Fruit fly (Drosophila melanogaster) whole organism, prepupa: ENCODE measurements around the gene Gclm.

Experiments used
- CG11294 ChIP-seq: fragments of 200-800 bp; sonication (Bioruptor generic); IDR thresholded peaks from 2 replicates; pipeline ENCODE4 v1.3.6; 2022; ENCODE audit warnings: missing biosample characterization, missing genetic modification characterization
- CG15336 ChIP-seq: fragments of 200-800 bp; sonication (Bioruptor generic); IDR thresholded peaks from 2 replicates; pipeline ENCODE4 v1.3.6; 2022; ENCODE audit warnings: missing biosample characterization, missing genetic modification characterization
- CG16779 ChIP-seq: fragments of 200-800 bp; sonication (Bioruptor generic); optimal IDR thresholded peaks from 3 replicates; lab custom pipeline; 2017; ENCODE audit warnings: missing biosample characterization, mild to moderate bottlenecking, missing genetic modification characterization
- CG3032 ChIP-seq: fragments of 200-800 bp; optimal IDR thresholded peaks from 2 replicates; lab custom pipeline; 2019; ENCODE audit warnings: missing biosample characterization, mild to moderate bottlenecking, missing genetic modification characterization, moderate library complexity
- CG31627 ChIP-seq: fragments of 200-800 bp; sonication (Bioruptor generic); optimal IDR thresholded peaks from 3 replicates; lab custom pipeline; 2016; ENCODE audit warnings: missing biosample characterization, missing genetic modification characterization
- CG34406 ChIP-seq: fragments of 200-800 bp; sonication (Bioruptor generic); optimal IDR thresholded peaks from 3 replicates; lab custom pipeline; 2016; ENCODE audit warnings: missing biosample characterization, missing genetic modification characterization
- CG6163 ChIP-seq: fragments of 200-800 bp; sonication (Bioruptor generic); IDR thresholded peaks from 3 replicates; pipeline ENCODE4 v1.3.6; 2022; ENCODE audit warnings: missing biosample characterization, missing genetic modification characterization
- CG6276 ChIP-seq: fragments of 200-800 bp; sonication (Bioruptor generic); optimal IDR thresholded peaks from 2 replicates; lab custom pipeline; 2017; ENCODE audit warnings: missing biosample characterization, mild to moderate bottlenecking, missing genetic modification characterization
- CG6792 ChIP-seq: fragments of 200-800 bp; sonication (Bioruptor generic); optimal IDR thresholded peaks from 3 replicates; lab custom pipeline; 2016; ENCODE audit warnings: missing biosample characterization, missing genetic modification characterization
- CG6854 ChIP-seq: fragments of 200-800 bp; sonication (Bioruptor generic); optimal IDR thresholded peaks from 2 replicates; lab custom pipeline; 2017; ENCODE audit warnings: missing biosample characterization, mild to moderate bottlenecking, missing genetic modification characterization
- CG8119 ChIP-seq: fragments of 200-800 bp; sonication (Bioruptor generic); IDR thresholded peaks from 3 replicates; pipeline ENCODE4 v1.3.6; 2022; ENCODE audit warnings: missing biosample characterization, missing genetic modification characterization
- CG8319 ChIP-seq: fragments of 200-800 bp; sonication (Bioruptor generic); optimal IDR thresholded peaks from 3 replicates; lab custom pipeline; 2016; ENCODE audit warnings: missing biosample characterization, missing genetic modification characterization
- CG8632 ChIP-seq: fragments of 200-800 bp; sonication (Bioruptor generic); optimal IDR thresholded peaks from 3 replicates; lab custom pipeline; 2016; ENCODE audit warnings: missing biosample characterization, missing genetic modification characterization
- Eip78C ChIP-seq: fragments of 200-800 bp; sonication (Bioruptor generic); peaks from one replicate; lab custom pipeline; 2016; ENCODE audit warnings: missing biosample characterization, missing genetic modification characterization
- Eip93F ChIP-seq: fragments of 200-800 bp; sonication (Bioruptor generic); optimal IDR thresholded peaks from 2 replicates; lab custom pipeline; 2016; ENCODE audit warnings: missing biosample characterization, mild to moderate bottlenecking, missing genetic modification characterization
- Gug ChIP-seq: fragments of 200-800 bp; sonication (Bioruptor generic); IDR thresholded peaks from 2 replicates; pipeline ENCODE4 v1.3.6; 2022; ENCODE audit warnings: missing biosample characterization, missing genetic modification characterization
- Hr38 ChIP-seq: sonication (Bioruptor generic); optimal IDR thresholded peaks from 2 replicates; lab custom pipeline; 2016; ENCODE audit warnings: missing biosample characterization, missing genetic modification characterization
- OdsH ChIP-seq: fragments of 200-800 bp; sonication (Bioruptor generic); optimal IDR thresholded peaks from 3 replicates; lab custom pipeline; 2016; ENCODE audit warnings: missing biosample characterization, missing genetic modification characterization
- Sox102F ChIP-seq: fragments of 200-800 bp; sonication (Bioruptor generic); optimal IDR thresholded peaks from 2 replicates; lab custom pipeline; 2016; ENCODE audit warnings: missing biosample characterization, mild to moderate bottlenecking, missing genetic modification characterization
- Sox14 ChIP-seq: fragments of 200-800 bp; sonication (Bioruptor generic); optimal IDR thresholded peaks from 3 replicates; lab custom pipeline; 2016; ENCODE audit warnings: missing biosample characterization, missing genetic modification characterization
- dsx ChIP-seq: fragments of 200-800 bp; optimal IDR thresholded peaks from 3 replicates; lab custom pipeline; 2019; ENCODE audit warnings: missing biosample characterization, mild to moderate bottlenecking, missing genetic modification characterization, moderate library complexity; ENCODE audit not compliant: poor library complexity, severe bottlenecking
- eg ChIP-seq: fragments of 200-800 bp; sonication (Bioruptor generic); IDR thresholded peaks from 3 replicates; pipeline ENCODE4 v1.3.6; 2022; ENCODE audit warnings: missing biosample characterization, missing genetic modification characterization
- esn ChIP-seq: fragments of 200-800 bp; sonication (Bioruptor generic); optimal IDR thresholded peaks from 2 replicates; lab custom pipeline; 2016; ENCODE audit warnings: missing biosample characterization, mild to moderate bottlenecking, missing genetic modification characterization, moderate library complexity
- fkh ChIP-seq: fragments of 200-800 bp; sonication (Bioruptor generic); optimal IDR thresholded peaks from 3 replicates; lab custom pipeline; 2017; ENCODE audit warnings: missing biosample characterization, mild to moderate bottlenecking, missing genetic modification characterization, moderate library complexity
- lz ChIP-seq: fragments of 200-800 bp; sonication (Bioruptor generic); optimal IDR thresholded peaks from 3 replicates; lab custom pipeline; 2016; ENCODE audit warnings: missing biosample characterization, missing genetic modification characterization
- pdm3 ChIP-seq: fragments of 200-800 bp; sonication (Bioruptor generic); optimal IDR thresholded peaks from 3 replicates; lab custom pipeline; 2016; ENCODE audit warnings: missing biosample characterization, missing genetic modification characterization
- salr ChIP-seq, 2 experiments: fragments of 200-800 bp; sonication (Bioruptor generic); optimal IDR thresholded peaks; 3 replicates each; lab custom pipeline; 2016 to 2018; ENCODE audit warnings: missing biosample characterization in 2 of 2, missing genetic modification characterization in 2 of 2, mild to moderate bottlenecking in 1 of 2
- ss ChIP-seq, 2 experiments: fragments of 200-800 bp; sonication (Bioruptor generic); optimal IDR thresholded peaks; 2 replicates in 1 of 2; 3 replicates in 1 of 2; lab custom pipeline; 2017 to 2018; ENCODE audit warnings: mild to moderate bottlenecking in 2 of 2, missing biosample characterization in 2 of 2, missing genetic modification characterization in 2 of 2, moderate library complexity in 1 of 2
- svp ChIP-seq: fragments of 200-800 bp; sonication (Bioruptor generic); peaks from one replicate; lab custom pipeline; 2016; ENCODE audit warnings: missing biosample characterization, missing genetic modification characterization
- vri ChIP-seq: fragments of 200-800 bp; sonication (Bioruptor generic); optimal IDR thresholded peaks from 3 replicates; lab custom pipeline; 2016; ENCODE audit warnings: missing biosample characterization, mild to moderate bottlenecking, missing genetic modification characterization

Gclm gene

dm6 chr3R:22694659-22695058, 8.3 kb upstream of the Gclm start, which contains the start of gene cd:
TSS of gene cd (plus strand) at chr3R:22694959.
- TF ChIP-seq CG6276 (GFP tag; lab: Kevin White, UChicago) (no peak), Hr38 (no peak), pdm3 (GFP tag; lab: Kevin White, UChicago) (no peak)
- TF ChIP-seq, all 60 proteins: peak for 0

DNA sequence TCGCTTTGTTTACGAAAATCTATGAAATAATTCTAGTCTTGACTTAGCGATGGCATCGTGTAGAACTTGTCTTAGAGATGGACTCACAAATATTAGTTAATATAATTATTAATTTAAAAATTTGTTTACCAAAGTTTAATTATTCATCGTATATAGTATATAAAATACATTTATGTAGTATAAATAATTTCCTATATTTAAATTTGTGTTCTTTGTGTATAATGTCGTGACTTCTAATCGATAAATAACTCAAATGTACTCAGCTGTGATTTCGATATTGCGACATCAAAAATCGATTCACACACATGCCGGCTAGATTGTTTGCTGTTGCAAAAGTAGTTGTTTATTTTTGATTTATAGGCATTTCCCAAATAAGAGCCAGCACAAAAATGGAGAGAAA, 4.0 kb upstream of the Gclm start, which contains the start of the genes wfs1 and Nup133:
wfs1 (minus strand) TSS at position 70 of the 400 bp plus-strand sequence.
Nup133 (plus strand) TSS at position 297 of the 400 bp plus-strand sequence.
- TF ChIP-seq CG31627 (GFP tag; lab: Kevin White, UChicago), result peak; percentile 8
- peak; percentile 22; the same call in 1 of the 3 replicates for TF ChIP-seq CG6163
- peak; percentile 65 for TF ChIP-seq esn (GFP tag; lab: Kevin White, UChicago)
- TF ChIP-seq lz, result peak; percentile 52
- peak; percentile 72 for TF ChIP-seq CG34406 (GFP tag; lab: Kevin White, UChicago)
- TF ChIP-seq CG3032 (tag; lab: Kevin White, UChicago), result peak; percentile 81
- no peak for TF ChIP-seq salr (GFP tag; optimal IDR thresholded peaks at IDR 0.05; lab: Kevin White, UChicago)
- TF ChIP-seq CG16779, result no peak
- no peak for TF ChIP-seq OdsH (GFP tag; lab: Kevin White, UChicago)
- peak; percentile 40; the same call in 1 of the 2 replicates for TF ChIP-seq Gug (GFP tag; lab: Robert Waterston, UW)
- peak; percentile 63; the same call in 2 of the 3 replicates for TF ChIP-seq CG8119
- no peak for TF ChIP-seq eg (GFP tag; lab: Robert Waterston, UW)
- peak; percentile 81 for TF ChIP-seq dsx (GFP tag; lab: Kevin White, UChicago)
- TF ChIP-seq Sox102F (GFP tag; lab: Kevin White, UChicago), result no peak
- peak; percentile 56 for TF ChIP-seq Sox14 (GFP tag; lab: Kevin White, UChicago)
- TF ChIP-seq CG15336 (GFP tag; lab: Robert Waterston, UW), result peak; percentile 24; the same call in 1 of the 2 replicates
- peak; percentile 54 for TF ChIP-seq CG8632 (GFP tag; lab: Kevin White, UChicago)
- peak; percentile 53 for TF ChIP-seq CG6792 (GFP tag; lab: Kevin White, UChicago)
- TF ChIP-seq, all 60 proteins: peak for 13

dm6 chr3R:22684948-22685253, 1.4 kb downstream of the Gclm start:
- TF ChIP-seq CG6854 (no peak), CG11294 (GFP tag; lab: Robert Waterston, UW) (no peak)

- TF ChIP-seq fkh, result peak; percentile 80
- TF ChIP-seq pdm3 (GFP tag; lab: Kevin White, UChicago), result no peak
- TF ChIP-seq OdsH (GFP tag; lab: Kevin White, UChicago), result no peak
- peak in 1 of 2 experiments; percentile 43 for TF ChIP-seq ss (GFP tag; optimal IDR thresholded peaks at IDR 0.05; lab: Kevin White, UChicago)
- peak; percentile 51 for TF ChIP-seq Eip78C (GFP tag; lab: Kevin White, UChicago)
- TF ChIP-seq CG6854, result peak; percentile 47
- no peak for TF ChIP-seq CG8319
- TF ChIP-seq svp (GFP tag; lab: Kevin White, UChicago), result peak; percentile 59
- peak; percentile 58 for TF ChIP-seq Eip93F (GFP tag; lab: Kevin White, UChicago)
- TF ChIP-seq vri (GFP tag; lab: Kevin White, UChicago), result peak; percentile 73
Observed at dm6 chr3R:22684044-22684947, 2.0 kb downstream of the Gclm start.

dm6 chr3R:22675447-22675846, 10.9 kb downstream of the Gclm start:
- peak in 1 of 2 experiments; percentile 13 for TF ChIP-seq ss (GFP tag; optimal IDR thresholded peaks at IDR 0.05; lab: Kevin White, UChicago)
- TF ChIP-seq Eip78C (GFP tag; lab: Kevin White, UChicago), result peak; percentile 54
- no peak for TF ChIP-seq svp (GFP tag; lab: Kevin White, UChicago)
